Fruit fly (Drosophila melanogaster): ENCODE data around the gene Ranbp21.

Gene Ranbp21

dm6 chrX:19663196-19663858 is 11.3 kb upstream of the Ranbp21 start:
- TF ChIP-seq salr (GFP tag; optimal IDR thresholded peaks at IDR 0.05) (peak in 1 of 2 experiments; percentile 16), CG10631 (GFP tag; optimal IDR thresholded peaks at IDR 0.05) (peak; percentile 40), CG31627 (GFP tag; optimal IDR thresholded peaks at IDR 0.05) (peak; percentile 7), OdsH (GFP tag; optimal IDR thresholded peaks at IDR 0.05) (peak; percentile 43), CG6276 (GFP tag; optimal IDR thresholded peaks at IDR 0.05) (peak; percentile 64), topi (GFP tag; optimal IDR thresholded peaks at IDR 0.05) (peak; percentile 63), dac (GFP tag; optimal IDR thresholded peaks at IDR 0.05) (peak; percentile 29), Hr4 (GFP tag; optimal IDR thresholded peaks at IDR 0.05) (peak; percentile 35), CG3032 (tag; optimal IDR thresholded peaks at IDR 0.05) (peak; percentile 50), CG9139 (GFP tag; optimal IDR thresholded peaks at IDR 0.05) (peak; percentile 4), CG6792 (GFP tag; optimal IDR thresholded peaks at IDR 0.05) (peak; percentile 50), Eip75B (GFP tag; optimal IDR thresholded peaks at IDR 0.05) (peak; percentile 35), CG11762 (GFP tag; optimal IDR thresholded peaks at IDR 0.05; ENCODE audit: insufficient read depth) (peak; percentile 28), fd85E (GFP tag; optimal IDR thresholded peaks at IDR 0.05) (no peak), CG3919 (GFP tag; optimal IDR thresholded peaks at IDR 0.05) (peak; percentile 51), eg (GFP tag; IDR thresholded peaks at IDR 0.05) (peak; percentile 10; the same call in 1 of the 3 replicates), Blimp-1 (GFP tag; optimal IDR thresholded peaks at IDR 0.05) (peak; percentile 12), CG7368 (GFP tag; optimal IDR thresholded peaks at IDR 0.05) (peak; percentile 9), spab (GFP tag; optimal IDR thresholded peaks at IDR 0.05) (peak; percentile 34), achi (GFP tag; optimal IDR thresholded peaks at IDR 0.05) (peak; percentile 47), CG11902 (GFP tag; optimal IDR thresholded peaks at IDR 0.05) (no peak), Sox15 (GFP tag; optimal IDR thresholded peaks at IDR 0.05) (no peak), fd59A (GFP tag; optimal IDR thresholded peaks at IDR 0.05) (peak; percentile 55), CG8119 (GFP tag; IDR thresholded peaks at IDR 0.05) (no peak), Met (GFP tag; optimal IDR thresholded peaks at IDR 0.05) (peak; percentile 64), fkh (GFP tag; optimal IDR thresholded peaks at IDR 0.05) (no peak), Eip93F (GFP tag; optimal IDR thresholded peaks at IDR 0.05) (no peak), CG8319 (GFP tag; optimal IDR thresholded peaks at IDR 0.05) (no peak), Hr38 (GFP tag; optimal IDR thresholded peaks at IDR 0.05) (no peak), CG15336 (GFP tag; IDR thresholded peaks at IDR 0.05) (no peak), CG32006 (GFP tag; optimal IDR thresholded peaks at IDR 0.05) (peak; percentile 78), CG4318 (GFP tag; optimal IDR thresholded peaks at IDR 0.05) (no peak), Sox102F (GFP tag; optimal IDR thresholded peaks at IDR 0.05) (peak; percentile 45), lz (GFP tag; optimal IDR thresholded peaks at IDR 0.05) (peak; percentile 55), CG10669 (GFP tag; optimal IDR thresholded peaks at IDR 0.05) (no peak), Ets96B (tag; optimal IDR thresholded peaks at IDR 0.05) (peak; percentile 46), pdm3 (GFP tag; optimal IDR thresholded peaks at IDR 0.05) (peak; percentile 55), Gug (GFP tag; IDR thresholded peaks at IDR 0.05) (no peak), net (GFP tag; optimal IDR thresholded peaks at IDR 0.05) (peak; percentile 63), CG34406 (GFP tag; optimal IDR thresholded peaks at IDR 0.05) (peak; percentile 44), cyc (GFP tag; optimal IDR thresholded peaks at IDR 0.05) (peak; percentile 24), ss (GFP tag; optimal IDR thresholded peaks at IDR 0.05) (peak; percentile 56 to 57), CG6808 (GFP tag; optimal IDR thresholded peaks at IDR 0.05) (peak; percentile 69), Hr39 (GFP tag; optimal IDR thresholded peaks at IDR 0.05) (peak; percentile 49), CG6163 (GFP tag; IDR thresholded peaks at IDR 0.05) (0 out of 3 replicates have a peak, but pooled peaks have one; percentile 26), CG8632 (GFP tag; optimal IDR thresholded peaks at IDR 0.05) (no peak), Smox (GFP tag; optimal IDR thresholded peaks at IDR 0.05) (peak; percentile 71), dsx (GFP tag; optimal IDR thresholded peaks at IDR 0.05; ENCODE audit: poor library complexity, severe bottlenecking) (no peak), esn (GFP tag; optimal IDR thresholded peaks at IDR 0.05) (peak; percentile 66), svp (GFP tag) (peak; percentile 75), Eip78C (GFP tag) (peak; percentile 91)

All from whole organism, prepupa.